Worm (Caenorhabditis elegans): ENCODE measurements around the gene lgc-42.
A peak's percentile ranks its signal among the peaks of the same experiment; 100 is the strongest.

lgc-42 gene

ce11 chrIII:2031746-2032145 lies 34.1 kb downstream of the lgc-42 start:
- peak; percentile 43 for TF ChIP-seq hmg-1.2 (GFP tag; IDR thresholded peaks at IDR 0.05)
- no peak for TF ChIP-seq nfya-2 (GFP tag; IDR thresholded peaks at IDR 0.05)
- peak; percentile 67; the same call in 1 of the 2 replicates for TF ChIP-seq lin-26 (GFP tag; IDR thresholded peaks at IDR 0.05)
- TF ChIP-seq tbp1 (GFP tag; optimal IDR thresholded peaks at IDR 0.05) = peak; percentile 89
- no peak for TF ChIP-seq F23B12.7 (tag; optimal IDR thresholded peaks at IDR 0.05; ENCODE audit: insufficient read depth)
- peak; percentile 47 for TF ChIP-seq snpc-3.4 (tag; optimal IDR thresholded peaks at IDR 0.05)
- peak; percentile 57 for TF ChIP-seq rpc-1 (optimal IDR thresholded peaks at IDR 0.05)
- no peak for TF ChIP-seq rpc-1 (tag; optimal IDR thresholded peaks at IDR 0.05)
- TF ChIP-seq ama-1 (optimal IDR thresholded peaks at IDR 0.05) = no peak
- TF ChIP-seq ama-1 (GFP tag; optimal IDR thresholded peaks at IDR 0.05) = peak in 1 of 2 experiments; percentile 60

DNA sequence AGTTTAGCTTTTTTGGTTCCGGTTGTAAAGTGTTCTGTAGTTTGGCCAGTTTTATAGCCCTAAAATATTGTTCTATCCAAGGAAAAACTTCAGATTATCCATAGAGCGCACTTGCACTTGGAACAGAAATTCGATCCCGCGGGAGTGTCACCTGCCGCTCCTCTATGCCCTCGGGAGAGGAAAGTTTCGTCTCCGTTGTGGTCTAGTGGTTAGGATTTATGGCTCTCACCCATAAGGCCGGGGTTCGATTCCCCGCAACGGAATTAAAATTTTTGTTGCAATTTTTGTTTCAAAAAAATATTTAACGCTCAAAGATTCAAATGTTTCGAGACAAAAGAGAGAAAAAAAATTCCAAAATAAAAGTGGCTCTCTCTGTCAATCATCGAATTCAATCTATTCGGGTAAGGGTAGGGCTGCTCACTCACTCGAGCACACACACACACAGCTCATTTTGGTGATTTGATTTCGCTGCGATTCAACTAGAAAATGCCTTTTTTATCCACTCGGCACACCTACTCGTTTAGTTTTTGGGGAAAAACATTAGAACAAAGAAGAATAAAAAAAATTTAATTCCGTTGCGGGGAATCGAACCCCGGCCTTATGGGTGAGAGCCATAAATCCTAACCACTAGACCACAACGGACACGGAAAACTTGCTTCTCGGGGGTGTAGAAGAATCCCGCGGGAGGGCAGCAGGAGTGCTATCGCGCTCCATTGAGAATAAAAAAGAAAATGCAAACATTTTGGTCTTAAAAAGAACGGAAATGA lies 34.8 kb downstream of the lgc-42 start:
- TF ChIP-seq K11D2.4 (GFP tag; IDR thresholded peaks at IDR 0.05) = no peak; the same call in 1 of the 2 replicates
- TF ChIP-seq T26A5.8 (tag; optimal IDR thresholded peaks at IDR 0.05) = peak; percentile 35
- peak; percentile 61 for TF ChIP-seq snpc-1.3 (tag; optimal IDR thresholded peaks at IDR 0.05; ENCODE audit: insufficient read depth)
- 0 out of 2 replicates have a peak, but pooled peaks have one; percentile 31 for TF ChIP-seq cebp-2 (GFP tag; IDR thresholded peaks at IDR 0.05)
- peak; percentile 68; the same call in 1 of the 2 replicates for TF ChIP-seq ceh-40 (GFP tag; IDR thresholded peaks at IDR 0.05)
- TF ChIP-seq pha-4 (tag; optimal IDR thresholded peaks at IDR 0.05) = no peak
- peak; percentile 62 for TF ChIP-seq rpc-1 (optimal IDR thresholded peaks at IDR 0.05)
- peak; percentile 90 for TF ChIP-seq rpc-1 (tag; optimal IDR thresholded peaks at IDR 0.05)
- 0 out of 2 replicates have a peak, but pooled peaks have one; percentile 17 for TF ChIP-seq cebp-1 (GFP tag; IDR thresholded peaks at IDR 0.05)
- TF ChIP-seq cebp-1 (tag; optimal IDR thresholded peaks at IDR 0.05) = peak; percentile 23
- TF ChIP-seq lin-35 (GFP tag; optimal IDR thresholded peaks at IDR 0.05) = peak in 1 of 3 experiments; percentile 7
- peak; percentile 23 for TF ChIP-seq snpc-1.1 (tag; optimal IDR thresholded peaks at IDR 0.05; ENCODE audit: insufficient read depth)
- TF ChIP-seq F57C9.4 (tag; optimal IDR thresholded peaks at IDR 0.05) = no peak
- peak; percentile 69; the same call in 1 of the 2 replicates for TF ChIP-seq ztf-25 (GFP tag; IDR thresholded peaks at IDR 0.05)
- peak; percentile 45 for TF ChIP-seq F33H1.4 (GFP tag; IDR thresholded peaks at IDR 0.05)
- peak; percentile 97 for TF ChIP-seq tbp1 (GFP tag; optimal IDR thresholded peaks at IDR 0.05)
- peak; percentile 60 for TF ChIP-seq attf-3 (GFP tag; conservative IDR thresholded peaks at IDR 0.05)
- 0 out of 2 replicates have a peak, but pooled peaks have one; percentile 33 for TF ChIP-seq aptf-2 (GFP tag; conservative IDR thresholded peaks at IDR 0.05)
- TF ChIP-seq nhr-90 (tag; optimal IDR thresholded peaks at IDR 0.05) = peak; percentile 37
- peak; percentile 35 for TF ChIP-seq repo-1 (tag; optimal IDR thresholded peaks at IDR 0.05)
- TF ChIP-seq F22D6.2 (tag; optimal IDR thresholded peaks at IDR 0.05) = no peak
- no peak for TF ChIP-seq ama-1 (optimal IDR thresholded peaks at IDR 0.05)
- peak in 1 of 2 experiments; percentile 77 for TF ChIP-seq ama-1 (GFP tag; optimal IDR thresholded peaks at IDR 0.05)
- TF ChIP-seq lsl-1 (GFP tag; optimal IDR thresholded peaks at IDR 0.05) = peak; percentile 26
- TF ChIP-seq hmg-1.2 (GFP tag; IDR thresholded peaks at IDR 0.05) = peak; percentile 72
- peak; percentile 61 for TF ChIP-seq rcor-1 (GFP tag; IDR thresholded peaks at IDR 0.05)
- peak; percentile 58 for TF ChIP-seq hrde-1 (tag; optimal IDR thresholded peaks at IDR 0.05; ENCODE audit: borderline replicate concordance)
- peak; percentile 54; the same call in 1 of the 2 replicates for TF ChIP-seq pbrm-1 (GFP tag; IDR thresholded peaks at IDR 0.05)
- peak; percentile 21; the same call in 1 of the 2 replicates for TF ChIP-seq ceh-100 (GFP tag; IDR thresholded peaks at IDR 0.05)
- peak; percentile 70 for TF ChIP-seq lin-26 (GFP tag; IDR thresholded peaks at IDR 0.05)
- no peak for TF ChIP-seq nhr-27 (tag; optimal IDR thresholded peaks at IDR 0.05)
- TF ChIP-seq Y53F4B.3 (GFP tag; IDR thresholded peaks at IDR 0.05) = peak; percentile 23; the same call in 1 of the 2 replicates
- peak; percentile 60; the same call in 1 of the 2 replicates for TF ChIP-seq egl-44 (GFP tag; IDR thresholded peaks at IDR 0.05)
- 0 out of 2 replicates have a peak, but pooled peaks have one; percentile 15 for TF ChIP-seq F37B4.10 (GFP tag; IDR thresholded peaks at IDR 0.05)
- peak; percentile 32 for TF ChIP-seq zim-3 (tag; optimal IDR thresholded peaks at IDR 0.05)
- peak; percentile 23; the same call in 1 of the 2 replicates for TF ChIP-seq ceh-91 (GFP tag; IDR thresholded peaks at IDR 0.05)
- TF ChIP-seq him-1 (tag; optimal IDR thresholded peaks at IDR 0.05) = peak; percentile 63
- no peak for TF ChIP-seq lsy-27 (tag; optimal IDR thresholded peaks at IDR 0.05; ENCODE audit: borderline replicate concordance, insufficient read depth)
- no peak for TF ChIP-seq tbx-9 (tag; optimal IDR thresholded peaks at IDR 0.05; ENCODE audit: borderline replicate concordance)
